Worm (Caenorhabditis elegans) whole organism, late embryonic: Measurements from ENCODE around the gene met-2.

Experiments
- C38D4.7 ChIP-seq: fragments of 200-800 bp; sonication (Bioruptor generic); optimal IDR thresholded peaks from 2 replicates; lab custom pipeline; 2018; ENCODE audit warnings: mild to moderate bottlenecking, missing genetic modification characterization, moderate library complexity, missing compliant biosample characterization
- ahr-1 ChIP-seq: sonication (generic microtip); optimal IDR thresholded peaks from 2 replicates; lab custom pipeline; 2016; ENCODE audit warnings: missing genetic modification characterization, missing compliant biosample characterization
- ceh-14 ChIP-seq: sonication (generic microtip); optimal IDR thresholded peaks from 2 replicates; lab custom pipeline; 2016; ENCODE audit warnings: missing genotype, missing genetic modification characterization, missing compliant biosample characterization
- ceh-19 ChIP-seq: fragments of 200-800 bp; sonication (Bioruptor generic); optimal IDR thresholded peaks from 2 replicates; lab custom pipeline; 2018; ENCODE audit warnings: mild to moderate bottlenecking, missing genetic modification characterization, missing compliant biosample characterization
- ceh-2 ChIP-seq: sonication (generic microtip); optimal IDR thresholded peaks from 2 replicates; lab custom pipeline; 2016; ENCODE audit warnings: missing genotype, missing genetic modification characterization, missing compliant biosample characterization
- ceh-24 ChIP-seq: sonication (generic microtip); optimal IDR thresholded peaks from 2 replicates; lab custom pipeline; 2016; ENCODE audit warnings: mild to moderate bottlenecking, missing genetic modification characterization, missing compliant biosample characterization
- ceh-31 ChIP-seq: sonication (generic microtip); optimal IDR thresholded peaks from 2 replicates; lab custom pipeline; 2016; ENCODE audit warnings: missing genetic modification characterization, missing compliant biosample characterization
- ceh-45 ChIP-seq: fragments of 200-800 bp; sonication (Bioruptor generic); IDR thresholded peaks from 2 replicates; pipeline ENCODE4 v1.3.6; 2022; ENCODE audit warnings: missing genetic modification reagents, missing genetic modification characterization, missing compliant biosample characterization
- che-1 ChIP-seq: sonication (generic microtip); optimal IDR thresholded peaks from 2 replicates; lab custom pipeline; 2016; ENCODE audit warnings: mild to moderate bottlenecking, missing genetic modification characterization, missing compliant biosample characterization
- dmd-4 ChIP-seq: sonication (generic microtip); optimal IDR thresholded peaks from 2 replicates; lab custom pipeline; 2016; ENCODE audit warnings: borderline replicate concordance, missing genetic modification characterization, missing compliant biosample characterization
- dve-1 ChIP-seq: sonication (generic microtip); optimal IDR thresholded peaks from 2 replicates; lab custom pipeline; 2017; ENCODE audit warnings: antibody characterized with exemption, mild to moderate bottlenecking, missing genetic modification characterization, missing compliant biosample characterization
- elt-2 ChIP-seq: sonication (generic microtip); optimal IDR thresholded peaks from 2 replicates; lab custom pipeline; 2016; ENCODE audit warnings: missing genetic modification reagents, missing genetic modification characterization, missing compliant biosample characterization
- elt-4 ChIP-seq: sonication (generic microtip); optimal IDR thresholded peaks from 2 replicates; lab custom pipeline; 2016; ENCODE audit warnings: missing genetic modification characterization, missing compliant biosample characterization
- ets-4 ChIP-seq: sonication (generic microtip); optimal IDR thresholded peaks from 2 replicates; lab custom pipeline; 2016; ENCODE audit warnings: missing genetic modification characterization, missing compliant biosample characterization
- eyg-1 ChIP-seq: sonication (generic microtip); optimal IDR thresholded peaks from 2 replicates; lab custom pipeline; 2016; ENCODE audit warnings: missing genotype, missing genetic modification characterization, missing compliant biosample characterization
- fkh-6 ChIP-seq: sonication (generic microtip); optimal IDR thresholded peaks from 2 replicates; lab custom pipeline; 2016; ENCODE audit warnings: missing genetic modification characterization, missing compliant biosample characterization
- hlh-13 ChIP-seq: fragments of 200-800 bp; sonication (Bioruptor generic); optimal IDR thresholded peaks from 2 replicates; lab custom pipeline; 2018; ENCODE audit warnings: mild to moderate bottlenecking, missing genetic modification characterization, missing compliant biosample characterization
- hlh-15 ChIP-seq: sonication (generic microtip); optimal IDR thresholded peaks from 2 replicates; lab custom pipeline; 2016; ENCODE audit warnings: missing genetic modification characterization, missing compliant biosample characterization
- hlh-30 ChIP-seq: sonication (generic microtip); optimal IDR thresholded peaks from 2 replicates; lab custom pipeline; 2017; ENCODE audit warnings: antibody characterized with exemption, missing genetic modification characterization, missing compliant biosample characterization; ENCODE audit not compliant: insufficient read depth
- hlh-6 ChIP-seq: sonication (generic microtip); optimal IDR thresholded peaks from 2 replicates; lab custom pipeline; 2016; ENCODE audit warnings: missing genotype, missing genetic modification characterization, missing compliant biosample characterization
- madf-2 ChIP-seq: sonication (generic microtip); optimal IDR thresholded peaks from 2 replicates; lab custom pipeline; 2017; ENCODE audit warnings: missing genetic modification characterization, missing compliant biosample characterization
- nfya-1 ChIP-seq: sonication (generic microtip); optimal IDR thresholded peaks from 2 replicates; lab custom pipeline; 2017; ENCODE audit warnings: missing genetic modification characterization, mild to moderate bottlenecking, missing compliant biosample characterization, antibody characterized with exemption, moderate library complexity
- nhr-232 ChIP-seq: sonication (generic microtip); optimal IDR thresholded peaks from 2 replicates; lab custom pipeline; 2016; ENCODE audit warnings: missing genetic modification characterization, missing compliant biosample characterization
- pag-3 ChIP-seq: sonication (generic microtip); optimal IDR thresholded peaks from 2 replicates; lab custom pipeline; 2016; ENCODE audit warnings: missing compliant biosample characterization, missing genetic modification characterization, borderline replicate concordance
- pha-2 ChIP-seq: sonication (generic microtip); optimal IDR thresholded peaks from 2 replicates; lab custom pipeline; 2017; ENCODE audit warnings: mild to moderate bottlenecking, missing genetic modification characterization, missing compliant biosample characterization
- pros-1 ChIP-seq: fragments of 150-350 bp; optimal IDR thresholded peaks from 2 replicates; lab custom pipeline; 2014; ENCODE audit warnings: missing biosample characterization, missing genetic modification reagents, missing genetic modification characterization
- ref-2 ChIP-seq: sonication (generic microtip); optimal IDR thresholded peaks from 2 replicates; lab custom pipeline; 2016; ENCODE audit warnings: missing genetic modification characterization, missing compliant biosample characterization
- sox-4 ChIP-seq: sonication (generic microtip); optimal IDR thresholded peaks from 2 replicates; lab custom pipeline; 2017; ENCODE audit warnings: mild to moderate bottlenecking, missing genetic modification characterization, inconsistent platforms, missing compliant biosample characterization
- syd-9 ChIP-seq: sonication (generic microtip); optimal IDR thresholded peaks from 2 replicates; lab custom pipeline; 2016; ENCODE audit warnings: mild to moderate bottlenecking, missing genetic modification characterization, moderate library complexity, missing compliant biosample characterization
- tbx-2 ChIP-seq: sonication (generic microtip); optimal IDR thresholded peaks from 2 replicates; lab custom pipeline; 2016; ENCODE audit warnings: missing genetic modification characterization, missing compliant biosample characterization
- tbx-7 ChIP-seq: sonication (generic microtip); optimal IDR thresholded peaks from 2 replicates; lab custom pipeline; 2016; ENCODE audit warnings: missing genotype, missing genetic modification characterization, missing compliant biosample characterization
- unc-3 ChIP-seq, 2 experiments: fragments of 200-800 bp in 1 of 2; sonication (Bioruptor generic) in 1 of 2; sonication (generic microtip) in 1 of 2; conservative IDR thresholded peaks in 1 of 2; optimal IDR thresholded peaks in 1 of 2; 2 replicates each; pipeline versions ENCODE4 v1.3.6 to Lab custom; 2016 to 2022; ENCODE audit warnings: missing compliant biosample characterization in 2 of 2, missing genetic modification characterization in 2 of 2, missing genetic modification reagents in 1 of 2
- unc-42 ChIP-seq: sonication (generic microtip); optimal IDR thresholded peaks from 2 replicates; lab custom pipeline; 2016; ENCODE audit warnings: missing genotype, missing genetic modification characterization, missing compliant biosample characterization
- unc-55 ChIP-seq: sonication (generic microtip); optimal IDR thresholded peaks from 2 replicates; lab custom pipeline; 2017; ENCODE audit warnings: missing biosample characterization, missing genetic modification reagents, missing genetic modification characterization

The met-2 gene

ce11 chrIII:8402633-8403032 is 27.5 kb downstream of the met-2 start:
- TF ChIP-seq ceh-24 (tag; lab: Kevin White, UChicago) (no peak), hlh-30 (tag; lab: Kevin White, UChicago) (no peak), syd-9 (tag; lab: Kevin White, UChicago) (no peak), pag-3 (tag; lab: Kevin White, UChicago) (no peak), eyg-1 (tag; lab: Kevin White, UChicago) (no peak), che-1 (tag; lab: Kevin White, UChicago) (no peak), pha-2 (tag; lab: Kevin White, UChicago) (no peak), elt-4 (tag; lab: Kevin White, UChicago) (no peak), pros-1 (no peak), sox-4 (no peak), ceh-19 (GFP tag; lab: Kevin White, UChicago) (no peak), madf-2 (no peak), ceh-14 (tag; lab: Kevin White, UChicago) (no peak), ceh-45 (GFP tag; lab: Robert Waterston, UW) (no peak), hlh-15 (tag; lab: Kevin White, UChicago) (no peak)

ce11 chrIII:8403507-8403906 is 28.4 kb downstream of the met-2 start, which contains the start of gene cutc-1:
Gene cutc-1, minus strand, starts transcription at chrIII:8403607.
- TF ChIP-seq nfya-1 (tag; lab: Kevin White, UChicago) (no peak), fkh-6 (no peak)

ce11 chrIII:8405449-8405962 is 30.4 kb downstream of the met-2 start, which contains the start of the genes ubxn-4 and cyy-1:
Gene ubxn-4, minus strand, starts transcription at chrIII:8405562.
Gene cyy-1, plus strand, starts transcription at chrIII:8405874.
- TF ChIP-seq dve-1 (tag; lab: Kevin White, UChicago) (no peak), ceh-31 (tag; lab: Kevin White, UChicago) (peak; percentile 3), tbx-7 (tag; lab: Kevin White, UChicago) (no peak), nfya-1 (tag; lab: Kevin White, UChicago) (peak; percentile 31), elt-2 (tag; lab: Kevin White, UChicago) (peak; percentile 26)

ce11 chrIII:8409166-8409565 is 34.1 kb downstream of the met-2 start, which contains the start of gene ZK353.9:
Gene ZK353.9, plus strand, starts transcription at chrIII:8409496.
- no peak for TF ChIP-seq syd-9 (tag; lab: Kevin White, UChicago)
- no peak for TF ChIP-seq C38D4.7 (GFP tag; lab: Kevin White, UChicago)

ce11 chrIII:8410747-8411146 is 35.6 kb downstream of the met-2 start:
- no peak for TF ChIP-seq unc-3 (GFP tag; conservative IDR thresholded peaks at IDR 0.05; lab: Robert Waterston, UW)
- no peak for TF ChIP-seq unc-3 (tag; optimal IDR thresholded peaks at IDR 0.05; lab: Kevin White, UChicago)
- TF ChIP-seq unc-55 (GFP tag; lab: Kevin White, UChicago) = peak; percentile 30

ce11 chrIII:8411976-8412375 is 36.9 kb downstream of the met-2 start:
- peak; percentile 67 for TF ChIP-seq ref-2
- TF ChIP-seq syd-9 (tag; lab: Kevin White, UChicago) = no peak
- peak; percentile 27 for TF ChIP-seq dve-1 (tag; lab: Kevin White, UChicago)
- TF ChIP-seq hlh-6 (tag; lab: Kevin White, UChicago) = no peak
- peak; percentile 93 for TF ChIP-seq unc-55 (GFP tag; lab: Kevin White, UChicago)
- peak; percentile 13 for TF ChIP-seq ets-4 (tag; lab: Kevin White, UChicago)
- peak; percentile 91 for TF ChIP-seq nfya-1 (tag; lab: Kevin White, UChicago)
- no peak for TF ChIP-seq hlh-13 (GFP tag; lab: Kevin White, UChicago)
- no peak for TF ChIP-seq eyg-1 (tag; lab: Kevin White, UChicago)
- TF ChIP-seq ahr-1 (tag; lab: Kevin White, UChicago) = no peak
- peak; percentile 23 for TF ChIP-seq dmd-4 (tag; lab: Kevin White, UChicago)
- no peak for TF ChIP-seq nhr-232 (tag; lab: Kevin White, UChicago)
- TF ChIP-seq hlh-15 (tag; lab: Kevin White, UChicago) = no peak
- TF ChIP-seq unc-3 (GFP tag; conservative IDR thresholded peaks at IDR 0.05; lab: Robert Waterston, UW) = no peak
- peak; percentile 44 for TF ChIP-seq unc-3 (tag; optimal IDR thresholded peaks at IDR 0.05; lab: Kevin White, UChicago)
- TF ChIP-seq hlh-30 (tag; lab: Kevin White, UChicago) = no peak
- TF ChIP-seq unc-42 (tag; lab: Kevin White, UChicago) = peak; percentile 46
- TF ChIP-seq ceh-31 (tag; lab: Kevin White, UChicago) = peak; percentile 75
- TF ChIP-seq tbx-2 (tag; lab: Kevin White, UChicago) = peak; percentile 12
- TF ChIP-seq ceh-2 = peak; percentile 13
- TF ChIP-seq, all 69 proteins: peak for 11
